Fruit fly (Drosophila melanogaster) whole organism, embryonic: ENCODE results near the gene aph-1.

ENCODE experiments used
- CG11456 ChIP-seq: fragments of 200-800 bp; sonication (Bioruptor generic); IDR thresholded peaks from 3 replicates; pipeline ENCODE4 v1.3.6; 2022; ENCODE audit warnings: missing biosample characterization, missing genetic modification characterization
- CG12299 ChIP-seq: fragments of 200-800 bp; sonication (Bioruptor generic); optimal IDR thresholded peaks from 2 replicates; lab custom pipeline; 2018; ENCODE audit warnings: missing biosample characterization, mild to moderate bottlenecking, missing genetic modification characterization
- CG12659 ChIP-seq: fragments of 200-800 bp; sonication (Bioruptor generic); optimal IDR thresholded peaks from 3 replicates; lab custom pipeline; 2017; ENCODE audit warnings: mild to moderate bottlenecking, missing biosample characterization, missing genetic modification reagents, missing genetic modification characterization
- CG12769 ChIP-seq: fragments of 200-800 bp; sonication (Bioruptor generic); optimal IDR thresholded peaks from 2 replicates; lab custom pipeline; 2019; ENCODE audit warnings: missing biosample characterization, mild to moderate bottlenecking, missing genetic modification characterization, moderate library complexity
- CG14441 ChIP-seq: fragments of 200-800 bp; sonication (Bioruptor generic); IDR thresholded peaks from 2 replicates; pipeline ENCODE4 v1.3.6; 2022; ENCODE audit warnings: missing biosample characterization, missing genetic modification characterization
- CG15073 ChIP-seq: fragments of 200-800 bp; sonication (Bioruptor generic); optimal IDR thresholded peaks from 2 replicates; lab custom pipeline; 2016; ENCODE audit warnings: missing biosample characterization, missing genetic modification characterization
- CG1647 ChIP-seq: fragments of 200-800 bp; sonication (Bioruptor generic); optimal IDR thresholded peaks from 3 replicates; lab custom pipeline; 2016; ENCODE audit warnings: missing biosample characterization, missing genetic modification characterization
- CG16815 ChIP-seq: fragments of 200-800 bp; sonication (Bioruptor generic); optimal IDR thresholded peaks from 3 replicates; lab custom pipeline; 2017; ENCODE audit warnings: missing biosample characterization, mild to moderate bottlenecking, missing genetic modification characterization
- CG17328 ChIP-seq: fragments of 200-800 bp; sonication (Bioruptor generic); IDR thresholded peaks from 2 replicates; pipeline ENCODE4 v1.3.6; 2022; ENCODE audit warnings: missing biosample characterization, missing genetic modification characterization
- CG17361 ChIP-seq: fragments of 200-800 bp; sonication (Bioruptor generic); IDR thresholded peaks from 3 replicates; pipeline ENCODE4 v1.3.6; 2022; ENCODE audit warnings: missing biosample characterization, missing genetic modification characterization
- CG31224 ChIP-seq: fragments of 200-800 bp; sonication (Bioruptor generic); IDR thresholded peaks from 2 replicates; pipeline ENCODE4 v1.3.6; 2022; ENCODE audit warnings: missing biosample characterization, missing genetic modification characterization
- CG43689 ChIP-seq: fragments of 200-800 bp; sonication (Bioruptor generic); IDR thresholded peaks from 2 replicates; pipeline ENCODE4 v1.3.6; 2022; ENCODE audit warnings: missing biosample characterization, missing genetic modification characterization
- CG4404 ChIP-seq: fragments of 200-800 bp; sonication (Bioruptor generic); IDR thresholded peaks from 2 replicates; pipeline ENCODE4 v1.3.6; 2022; ENCODE audit warnings: missing biosample characterization, missing genetic modification characterization
- CG5245 ChIP-seq: fragments of 200-800 bp; sonication (Bioruptor generic); optimal IDR thresholded peaks from 3 replicates; lab custom pipeline; 2016; ENCODE audit warnings: missing biosample characterization, missing genetic modification characterization
- CG6272 ChIP-seq: fragments of 200-800 bp; sonication (Bioruptor generic); IDR thresholded peaks from 2 replicates; pipeline ENCODE4 v1.3.6; 2022; ENCODE audit warnings: missing biosample characterization, missing genetic modification characterization
- CG7357 ChIP-seq: fragments of 200-800 bp; sonication (Bioruptor generic); IDR thresholded peaks from 3 replicates; pipeline ENCODE4 v1.3.6; 2022; ENCODE audit warnings: missing biosample characterization, missing genetic modification characterization
- CG9727 ChIP-seq: fragments of 200-800 bp; sonication (Bioruptor generic); optimal IDR thresholded peaks from 3 replicates; lab custom pipeline; 2017; ENCODE audit warnings: missing biosample characterization, mild to moderate bottlenecking, missing genetic modification characterization
- D19A ChIP-seq: fragments of 200-800 bp; optimal IDR thresholded peaks from 3 replicates; lab custom pipeline; 2019; ENCODE audit warnings: missing biosample characterization, mild to moderate bottlenecking, missing genetic modification characterization, moderate library complexity
- Dek ChIP-seq: fragments of 200-800 bp; sonication (Bioruptor generic); optimal IDR thresholded peaks from 3 replicates; lab custom pipeline; 2019; ENCODE audit warnings: missing biosample characterization, mild to moderate bottlenecking, missing genetic modification characterization, moderate library complexity
- Dip2 ChIP-seq: fragments of 200-800 bp; sonication (Bioruptor generic); IDR thresholded peaks from 2 replicates; pipeline ENCODE4 v1.3.6; 2022; ENCODE audit warnings: missing biosample characterization, missing genetic modification characterization
- Doc3 ChIP-seq: fragments of 200-800 bp; sonication (Bioruptor generic); IDR thresholded peaks from 3 replicates; pipeline ENCODE4 v1.3.6; 2022; ENCODE audit warnings: missing biosample characterization, missing genetic modification characterization; ENCODE audit not compliant: partially characterized antibody
- Dp ChIP-seq: fragments of 200-800 bp; sonication (Bioruptor generic); optimal IDR thresholded peaks from 2 replicates; lab custom pipeline; 2018; ENCODE audit warnings: missing biosample characterization, mild to moderate bottlenecking, missing genetic modification characterization, moderate library complexity
- Fer2 ChIP-seq: fragments of 200-800 bp; sonication (Bioruptor generic); optimal IDR thresholded peaks from 2 replicates; lab custom pipeline; 2018; ENCODE audit warnings: missing biosample characterization, mild to moderate bottlenecking, missing genetic modification characterization, moderate library complexity
- GATAe ChIP-seq: fragments of 200-800 bp; sonication (Bioruptor generic); conservative IDR thresholded peaks from 2 replicates; pipeline ENCODE4 v1.3.6; 2022; ENCODE audit warnings: missing biosample characterization, missing genetic modification characterization
- Gsc ChIP-seq: fragments of 200-800 bp; sonication (Bioruptor generic); IDR thresholded peaks from 2 replicates; pipeline ENCODE4 v1.3.6; 2022; ENCODE audit warnings: missing biosample characterization, missing genetic modification characterization
- H15 ChIP-seq: fragments of 200-800 bp; sonication (Bioruptor generic); IDR thresholded peaks from 3 replicates; pipeline ENCODE4 v1.3.6; 2022; ENCODE audit warnings: missing biosample characterization, missing genetic modification characterization
- HLH3B ChIP-seq: fragments of 200-800 bp; sonication (Bioruptor generic); IDR thresholded peaks from 2 replicates; pipeline ENCODE4 v1.3.6; 2022; ENCODE audit warnings: missing biosample characterization, missing genetic modification characterization
- MTF-1 ChIP-seq: fragments of 200-800 bp; sonication (Bioruptor generic); optimal IDR thresholded peaks from 2 replicates; lab custom pipeline; 2018; ENCODE audit warnings: missing biosample characterization, mild to moderate bottlenecking, missing genetic modification characterization, borderline replicate concordance
- Meics ChIP-seq: fragments of 200-800 bp; sonication (Bioruptor generic); optimal IDR thresholded peaks from 2 replicates; lab custom pipeline; 2017; ENCODE audit warnings: missing biosample characterization, mild to moderate bottlenecking, missing genetic modification characterization
- NC2α ChIP-seq: fragments of 200-800 bp; sonication (Bioruptor generic); optimal IDR thresholded peaks from 2 replicates; lab custom pipeline; 2016; ENCODE audit warnings: missing biosample characterization, missing genetic modification characterization
- NC2β ChIP-seq: fragments of 200-800 bp; sonication (Bioruptor generic); optimal IDR thresholded peaks from 2 replicates; lab custom pipeline; 2016; ENCODE audit warnings: missing biosample characterization, missing genetic modification characterization
- Usf ChIP-seq: fragments of 200-800 bp; sonication (Bioruptor generic); optimal IDR thresholded peaks from 2 replicates; lab custom pipeline; 2017; ENCODE audit warnings: missing genotype, missing biosample characterization, missing genetic modification characterization
- bowl ChIP-seq: fragments of 200-800 bp; sonication (Bioruptor generic); IDR thresholded peaks from 2 replicates; pipeline ENCODE4 v1.3.6; 2022; ENCODE audit warnings: missing biosample characterization, missing genetic modification characterization
- ewg ChIP-seq: fragments of 200-800 bp; sonication (Bioruptor generic); optimal IDR thresholded peaks from 3 replicates; lab custom pipeline; 2017; ENCODE audit warnings: mild to moderate bottlenecking, missing biosample characterization, missing genetic modification reagents, missing genetic modification characterization
- fd3F ChIP-seq: fragments of 200-800 bp; sonication (Bioruptor generic); optimal IDR thresholded peaks from 2 replicates; lab custom pipeline; 2018; ENCODE audit warnings: missing biosample characterization, mild to moderate bottlenecking, missing genetic modification characterization, moderate library complexity
- ftz-f1 ChIP-seq: fragments of 200-800 bp; sonication (Bioruptor generic); optimal IDR thresholded peaks from 2 replicates; lab custom pipeline; 2016; ENCODE audit warnings: missing biosample characterization, missing genetic modification characterization
- gcm2 ChIP-seq: fragments of 200-800 bp; sonication (Bioruptor generic); optimal IDR thresholded peaks from 2 replicates; lab custom pipeline; 2016; ENCODE audit warnings: missing biosample characterization, missing genetic modification characterization
- mld ChIP-seq: fragments of 200-800 bp; sonication (Bioruptor generic); IDR thresholded peaks from 3 replicates; pipeline ENCODE4 v1.3.6; 2022; ENCODE audit warnings: missing biosample characterization, missing genetic modification characterization; ENCODE audit not compliant: partially characterized antibody
- onecut ChIP-seq: fragments of 200-800 bp; sonication (Bioruptor generic); IDR thresholded peaks from 2 replicates; pipeline ENCODE4 v1.3.6; 2022; ENCODE audit warnings: missing biosample characterization, missing genetic modification characterization
- p53 ChIP-seq: fragments of 200-800 bp; sonication (Bioruptor generic); optimal IDR thresholded peaks from 2 replicates; lab custom pipeline; 2016; ENCODE audit warnings: missing biosample characterization, missing genetic modification characterization
- pfk ChIP-seq: fragments of 200-800 bp; sonication (Bioruptor generic); optimal IDR thresholded peaks from 2 replicates; lab custom pipeline; 2018; ENCODE audit warnings: missing biosample characterization, mild to moderate bottlenecking, missing genetic modification characterization, moderate library complexity
- pho ChIP-seq: fragments of 200-800 bp; sonication (Bioruptor generic); optimal IDR thresholded peaks from 2 replicates; lab custom pipeline; 2016; ENCODE audit warnings: missing biosample characterization, missing genetic modification characterization
- pnt ChIP-seq: fragments of 200-800 bp; sonication (Bioruptor generic); optimal IDR thresholded peaks from 3 replicates; lab custom pipeline; 2016; ENCODE audit warnings: missing biosample characterization, missing genetic modification characterization
- repo ChIP-seq: fragments of 200-800 bp; sonication (Bioruptor generic); optimal IDR thresholded peaks from 2 replicates; lab custom pipeline; 2016; ENCODE audit warnings: missing biosample characterization, missing genetic modification characterization
- seq ChIP-seq: fragments of 200-800 bp; sonication (Bioruptor generic); IDR thresholded peaks from 2 replicates; pipeline ENCODE4 v1.3.6; 2022; ENCODE audit warnings: missing biosample characterization, missing genetic modification characterization
- slp2 ChIP-seq: fragments of 200-800 bp; sonication (Bioruptor generic); optimal IDR thresholded peaks from 2 replicates; lab custom pipeline; 2016; ENCODE audit warnings: missing biosample characterization, missing genetic modification characterization
- ssp ChIP-seq: fragments of 200-800 bp; sonication (Bioruptor generic); IDR thresholded peaks from 2 replicates; pipeline ENCODE4 v1.3.6; 2022; ENCODE audit warnings: missing biosample characterization, missing genetic modification characterization
- trh ChIP-seq: fragments of 200-800 bp; sonication (Bioruptor generic); optimal IDR thresholded peaks from 2 replicates; lab custom pipeline; 2016; ENCODE audit warnings: missing biosample characterization, missing genetic modification characterization
- zen ChIP-seq: fragments of 200-800 bp; sonication (Bioruptor generic); optimal IDR thresholded peaks from 3 replicates; lab custom pipeline; 2018; ENCODE audit warnings: missing biosample characterization, mild to moderate bottlenecking, missing genetic modification characterization, moderate library complexity
- zen2 ChIP-seq: fragments of 200-800 bp; sonication (Bioruptor generic); IDR thresholded peaks from 3 replicates; pipeline ENCODE4 v1.3.6; 2022; ENCODE audit warnings: missing biosample characterization, missing genetic modification characterization; ENCODE audit not compliant: partially characterized antibody

Gene aph-1

DNA sequence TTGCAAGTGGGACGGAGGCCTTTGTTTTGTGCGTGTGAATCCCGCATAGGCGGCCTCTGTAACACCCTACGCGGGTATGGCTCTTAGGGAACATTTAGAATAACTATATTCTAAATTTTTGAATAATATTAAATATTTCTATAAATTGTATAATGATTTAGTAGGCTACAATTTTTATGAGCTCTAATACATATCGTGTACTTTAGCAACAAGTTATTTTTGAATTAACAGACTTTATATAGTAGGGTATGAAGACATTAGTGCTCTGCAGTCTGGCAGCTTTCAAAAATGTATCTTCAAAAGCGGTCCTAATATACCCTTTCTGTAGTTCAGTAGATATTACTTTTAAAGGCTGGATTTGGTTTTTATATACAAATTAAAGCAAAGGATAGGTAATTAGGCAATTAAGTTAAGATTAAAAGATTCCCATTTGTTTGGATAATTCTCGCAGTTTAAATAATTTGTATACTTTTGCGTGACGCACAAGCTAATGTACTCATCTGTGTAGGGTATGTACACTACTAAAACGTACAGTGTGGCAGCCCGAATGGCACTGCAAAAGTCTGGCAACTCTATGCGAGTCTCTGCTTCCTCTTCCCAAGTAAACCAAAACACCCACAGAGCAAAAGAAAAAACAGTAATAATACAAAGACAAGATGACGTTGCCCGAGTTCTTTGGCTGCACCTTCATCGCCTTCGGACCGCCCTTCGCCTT lies at the start of gene aph-1, which contains the start of gene Snx21 (continued):
- peak; percentile 80 for TF ChIP-seq CG31224 (GFP tag; lab: Robert Waterston, UW)
- peak; percentile 77 for TF ChIP-seq NC2β (GFP tag; lab: Kevin White, UChicago)
- TF ChIP-seq Gsc, result peak; percentile 74
- TF ChIP-seq CG12659 (GFP tag; lab: Kevin White, UChicago), result peak; percentile 95
- peak; percentile 84; the same call in 2 of the 3 replicates for TF ChIP-seq CG7357 (GFP tag; lab: Robert Waterston, UW)
- peak; percentile 81 for TF ChIP-seq pho (GFP tag; lab: Kevin White, UChicago)
- peak; percentile 80 for TF ChIP-seq CG6272 (GFP tag; lab: Robert Waterston, UW)
- peak; percentile 33; the same call in 1 of the 2 replicates for TF ChIP-seq bowl (GFP tag; lab: Robert Waterston, UW)
- TF ChIP-seq CG1647, result peak; percentile 81
- peak; percentile 88 for TF ChIP-seq CG11456 (GFP tag; lab: Robert Waterston, UW)
- peak; percentile 83 for TF ChIP-seq ewg (GFP tag; lab: Kevin White, UChicago)
- no peak for TF ChIP-seq mld
- TF ChIP-seq slp2 (GFP tag; lab: Kevin White, UChicago), result peak; percentile 78
- TF ChIP-seq gcm2 (GFP tag; lab: Kevin White, UChicago), result peak; percentile 32
- TF ChIP-seq CG12299 (tag; lab: Kevin White, UChicago), result peak; percentile 85
- peak; percentile 100 for TF ChIP-seq D19A (tag; lab: Kevin White, UChicago)
- TF ChIP-seq CG5245 (GFP tag; lab: Kevin White, UChicago), result peak; percentile 85
- TF ChIP-seq ssp (GFP tag; lab: Robert Waterston, UW), result peak; percentile 80
- peak; percentile 89 for TF ChIP-seq zen (tag; lab: Kevin White, UChicago)
- TF ChIP-seq CG4404, result peak; percentile 87
- TF ChIP-seq CG17328 (GFP tag; lab: Robert Waterston, UW), result peak; percentile 85
- TF ChIP-seq H15 (GFP tag; lab: Robert Waterston, UW), result peak; percentile 57
- peak; percentile 77 for TF ChIP-seq p53 (GFP tag; lab: Kevin White, UChicago)
- peak; percentile 80 for TF ChIP-seq repo (GFP tag; lab: Kevin White, UChicago)
- peak; percentile 12 for TF ChIP-seq pfk (GFP tag; lab: Kevin White, UChicago)
- peak; percentile 83 for TF ChIP-seq Usf (GFP tag; lab: Kevin White, UChicago)
- TF ChIP-seq fd3F, result peak; percentile 88
- TF ChIP-seq ftz-f1 (GFP tag; lab: Kevin White, UChicago), result peak; percentile 34
- peak; percentile 78 for TF ChIP-seq CG12769 (tag; lab: Kevin White, UChicago)
- peak; percentile 81 for TF ChIP-seq HLH3B (GFP tag; lab: Robert Waterston, UW)
- peak; percentile 89 for TF ChIP-seq pnt (GFP tag; lab: Kevin White, UChicago)
- peak; percentile 50 for TF ChIP-seq MTF-1 (GFP tag; lab: Kevin White, UChicago)
- TF ChIP-seq seq (GFP tag; lab: Robert Waterston, UW), result peak; percentile 87
- TF ChIP-seq GATAe (GFP tag; lab: Robert Waterston, UW), result peak; percentile 80
- no peak for TF ChIP-seq Dp (GFP tag; lab: Kevin White, UChicago)
- peak; percentile 80 for TF ChIP-seq onecut (GFP tag; lab: Robert Waterston, UW)
- peak; percentile 93 for TF ChIP-seq Meics (GFP tag; lab: Kevin White, UChicago)
- TF ChIP-seq CG15073 (GFP tag; lab: Kevin White, UChicago), result peak; percentile 64
- TF ChIP-seq CG17361, result peak; percentile 95
- no peak for TF ChIP-seq zen2 (GFP tag; lab: Robert Waterston, UW)
- peak; percentile 52 for TF ChIP-seq CG43689 (GFP tag; lab: Robert Waterston, UW)
- peak; percentile 39; the same call in 1 of the 2 replicates for TF ChIP-seq Dip2 (GFP tag; lab: Robert Waterston, UW)
- TF ChIP-seq CG9727 (GFP tag; lab: Kevin White, UChicago), result peak; percentile 92
- peak; percentile 82 for TF ChIP-seq Fer2 (tag; lab: Kevin White, UChicago)
- peak; percentile 91 for TF ChIP-seq Dek (tag; lab: Kevin White, UChicago)
- no peak for TF ChIP-seq Doc3
- peak; percentile 90 for TF ChIP-seq CG16815 (GFP tag; lab: Kevin White, UChicago)
- TF ChIP-seq NC2α (GFP tag; lab: Kevin White, UChicago), result peak; percentile 79
- TF ChIP-seq CG14441 (GFP tag; lab: Robert Waterston, UW), result peak; percentile 84
- TF ChIP-seq trh (GFP tag; lab: Kevin White, UChicago), result peak; percentile 83
